Worm (Caenorhabditis elegans): ENCODE results near the gene epg-9.
A peak's percentile ranks its signal among the peaks of the same experiment; 100 is the strongest.

The epg-9 gene

DNA sequence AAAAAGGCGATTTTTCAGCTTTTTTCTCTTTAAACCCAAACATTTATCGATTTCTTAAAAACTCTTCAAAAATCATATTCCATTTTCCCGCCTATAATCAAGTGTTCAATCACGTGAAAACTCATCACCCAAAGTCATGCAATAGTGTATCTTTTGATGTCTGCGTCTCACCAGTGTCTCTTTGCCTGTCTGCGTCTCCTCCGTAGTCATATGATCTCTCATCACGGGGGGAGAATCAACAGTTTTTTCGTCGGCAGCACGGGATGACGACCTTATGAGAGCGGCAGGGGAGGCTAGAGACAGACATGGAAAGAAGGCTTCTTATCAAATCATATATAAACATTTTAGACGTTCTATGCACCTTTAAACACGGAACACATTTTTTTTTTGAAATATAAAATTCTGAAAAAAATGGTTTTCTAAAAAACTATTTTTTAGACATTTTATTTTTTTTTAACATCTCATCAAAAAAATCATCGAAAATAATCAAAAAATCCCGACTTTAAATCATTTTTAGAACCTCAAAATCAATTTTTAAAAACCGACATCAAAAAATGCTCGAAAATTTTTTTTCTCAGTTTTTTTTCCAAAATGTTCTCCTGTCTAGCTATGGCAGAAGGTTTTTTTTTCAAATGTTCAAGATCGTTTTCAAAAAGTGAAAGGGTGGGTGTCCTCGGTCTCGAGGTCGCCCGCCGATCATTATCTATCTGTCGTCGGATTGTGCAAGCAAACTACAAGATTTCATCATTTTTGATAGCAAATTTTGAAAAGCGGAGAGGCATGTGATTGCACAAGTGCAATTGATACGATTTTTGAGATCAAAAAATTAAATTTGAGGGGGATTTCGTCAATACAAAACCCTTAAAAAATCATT, 1.3 kb downstream of the epg-9 start (continued):
- TF ChIP-seq C34B4.2 (tag; optimal IDR thresholded peaks at IDR 0.05) = peak; percentile 59
- peak; percentile 61 for TF ChIP-seq fkh-10 (GFP tag; optimal IDR thresholded peaks at IDR 0.05)
- TF ChIP-seq mab-9 (GFP tag; IDR thresholded peaks at IDR 0.05) = peak; percentile 94
- TF ChIP-seq fkh-4 (tag; optimal IDR thresholded peaks at IDR 0.05; ENCODE audit: borderline replicate concordance) = peak; percentile 64
- no peak for TF ChIP-seq unc-30 (tag; optimal IDR thresholded peaks at IDR 0.05)
- peak; percentile 89 to 96 for TF ChIP-seq lin-35 (GFP tag; optimal IDR thresholded peaks at IDR 0.05)
- TF ChIP-seq hlh-17 (GFP tag; optimal IDR thresholded peaks at IDR 0.05; ENCODE audit: borderline replicate concordance) = no peak
- peak; percentile 39 for TF ChIP-seq nhr-76 (tag; optimal IDR thresholded peaks at IDR 0.05)
- TF ChIP-seq grh-1 (GFP tag; IDR thresholded peaks at IDR 0.05) = peak; percentile 98
- peak; percentile 98 for TF ChIP-seq sox-4 (tag; optimal IDR thresholded peaks at IDR 0.05)
- TF ChIP-seq blmp-1 (tag; optimal IDR thresholded peaks at IDR 0.05) = peak; percentile 90
- peak; percentile 53 for TF ChIP-seq lin-15B (tag; optimal IDR thresholded peaks at IDR 0.05)
- no peak for TF ChIP-seq nhr-84 (tag; optimal IDR thresholded peaks at IDR 0.05)
- peak; percentile 100 for TF ChIP-seq nhr-71 (tag; optimal IDR thresholded peaks at IDR 0.05)
- no peak for TF ChIP-seq sptf-1 (tag; optimal IDR thresholded peaks at IDR 0.05)
- TF ChIP-seq unc-130 (tag; optimal IDR thresholded peaks at IDR 0.05) = peak; percentile 99
- TF ChIP-seq skn-1 (tag; optimal IDR thresholded peaks at IDR 0.05) = peak; percentile 98
- peak; percentile 99 for TF ChIP-seq lin-14 (GFP tag; optimal IDR thresholded peaks at IDR 0.05)
- TF ChIP-seq mdl-1 (tag; optimal IDR thresholded peaks at IDR 0.05) = peak; percentile 39 to 100
- TF ChIP-seq Y116A8C.19 (tag; optimal IDR thresholded peaks at IDR 0.05; ENCODE audit: borderline replicate concordance) = no peak
- peak; percentile 34 for TF ChIP-seq nhr-12 (tag; optimal IDR thresholded peaks at IDR 0.05)
- TF ChIP-seq ets-5 (GFP tag; IDR thresholded peaks at IDR 0.05) = no peak
- TF ChIP-seq mep-1 (tag; optimal IDR thresholded peaks at IDR 0.05) = peak; percentile 99
- peak; percentile 97 for TF ChIP-seq rnt-1 (tag; optimal IDR thresholded peaks at IDR 0.05)
- peak; percentile 96 for TF ChIP-seq irx-1 (tag; optimal IDR thresholded peaks at IDR 0.05)
- peak; percentile 96 for TF ChIP-seq dsc-1 (tag; optimal IDR thresholded peaks at IDR 0.05)
- no peak for TF ChIP-seq ceh-90 (tag; optimal IDR thresholded peaks at IDR 0.05)
- peak; percentile 97 for TF ChIP-seq jun-1 (tag; optimal IDR thresholded peaks at IDR 0.05)
- TF ChIP-seq elt-3 (tag; optimal IDR thresholded peaks at IDR 0.05) = peak in 5 of 6 experiments; percentile 31 to 100 (median 95)
- peak; percentile 99 for TF ChIP-seq nhr-19 (GFP tag; conservative IDR thresholded peaks at IDR 0.05)
- TF ChIP-seq mef-2 (tag; optimal IDR thresholded peaks at IDR 0.05) = peak; percentile 84
- peak; percentile 93 for TF ChIP-seq egl-13 (tag; optimal IDR thresholded peaks at IDR 0.05)
- peak; percentile 93 for TF ChIP-seq nhr-77 (tag; optimal IDR thresholded peaks at IDR 0.05)
- no peak for TF ChIP-seq pqm-1 (tag; optimal IDR thresholded peaks at IDR 0.05)
- peak; percentile 95 to 96 for TF ChIP-seq lsy-2 (tag; optimal IDR thresholded peaks at IDR 0.05)
- TF ChIP-seq F16B12.6 (tag; optimal IDR thresholded peaks at IDR 0.05) = peak; percentile 20
- TF ChIP-seq aha-1 (tag; optimal IDR thresholded peaks at IDR 0.05) = peak; percentile 70
- peak; percentile 92 to 96 for TF ChIP-seq efl-1 (optimal IDR thresholded peaks at IDR 0.05)
- peak; percentile 87 to 99 for TF ChIP-seq efl-1 (GFP tag; optimal IDR thresholded peaks at IDR 0.05 in 1 of 2)
- TF ChIP-seq ceh-8 (GFP tag; optimal IDR thresholded peaks at IDR 0.05) = peak; percentile 97
- TF ChIP-seq nhr-85 (tag) = peak; percentile 100
- peak; percentile 84 for TF ChIP-seq isw-1 (GFP tag; IDR thresholded peaks at IDR 0.05)
- TF ChIP-seq lin-13 (GFP tag; optimal IDR thresholded peaks at IDR 0.05) = peak; percentile 99
- TF ChIP-seq C16A3.4 (tag; optimal IDR thresholded peaks at IDR 0.05) = peak; percentile 96
- peak; percentile 99 for TF ChIP-seq nhr-11 (tag; optimal IDR thresholded peaks at IDR 0.05)
- peak; percentile 100 for TF ChIP-seq nhr-20 (tag; optimal IDR thresholded peaks at IDR 0.05)
- peak; percentile 75 for TF ChIP-seq unc-98 (GFP tag; IDR thresholded peaks at IDR 0.05)
- TF ChIP-seq unc-62 (GFP tag; optimal IDR thresholded peaks at IDR 0.05) = no peak
- peak; percentile 92 for TF ChIP-seq unc-86 (tag; optimal IDR thresholded peaks at IDR 0.05)
- TF ChIP-seq tbx-2 (tag; optimal IDR thresholded peaks at IDR 0.05) = peak; percentile 98
- TF ChIP-seq ces-1 (GFP tag; optimal IDR thresholded peaks at IDR 0.05) = no peak
- peak; percentile 99 for TF ChIP-seq fkh-8 (tag; optimal IDR thresholded peaks at IDR 0.05)

Measured in whole organism, L1 larva.